Worm (Caenorhabditis elegans) whole organism, midembryonic: ENCODE results near the gene C56E10.3.

Source experiments
- T22C8.4 ChIP-seq: fragments of 200-800 bp; sonication (Bioruptor generic); IDR thresholded peaks from 2 replicates; pipeline ENCODE4 v1.3.6; 2022; ENCODE audit warnings: missing genetic modification characterization, missing compliant biosample characterization
- cog-1 ChIP-seq: sonication (generic microtip); optimal IDR thresholded peaks from 2 replicates; lab custom pipeline; 2016; ENCODE audit warnings: missing genetic modification characterization, missing compliant biosample characterization
- flt-1 ChIP-seq: fragments of 200-800 bp; sonication (Bioruptor generic); IDR thresholded peaks from 2 replicates; pipeline ENCODE4 v1.3.6; 2022; ENCODE audit warnings: missing genetic modification characterization, missing compliant biosample characterization
- klf-2 ChIP-seq: fragments of 200-800 bp; sonication (Bioruptor generic); conservative IDR thresholded peaks from 2 replicates; pipeline ENCODE4 v1.3.6; 2022; ENCODE audit warnings: missing genetic modification reagents, missing genetic modification characterization, missing compliant biosample characterization
- med-1 ChIP-seq: sonication (generic microtip); optimal IDR thresholded peaks from 2 replicates; lab custom pipeline; 2017; ENCODE audit warnings: missing genetic modification characterization, mild to moderate bottlenecking, missing compliant biosample characterization, antibody characterized with exemption, missing genetic modification reagents; ENCODE audit not compliant: insufficient read depth
- ref-1 ChIP-seq: fragments of 200-800 bp; sonication (Bioruptor generic); conservative IDR thresholded peaks from 2 replicates; pipeline ENCODE4 v1.3.6; 2022; ENCODE audit warnings: missing genetic modification reagents, missing genetic modification characterization, missing compliant biosample characterization
- tab-1 ChIP-seq: fragments of 200-800 bp; sonication (Bioruptor generic); IDR thresholded peaks from 2 replicates; pipeline ENCODE4 v1.3.6; 2022; ENCODE audit warnings: missing genetic modification characterization, missing compliant biosample characterization
- ztf-23 ChIP-seq: fragments of 200-800 bp; sonication (Bioruptor generic); IDR thresholded peaks from 2 replicates; pipeline ENCODE4 v1.3.6; 2022; ENCODE audit warnings: missing genetic modification reagents, missing genetic modification characterization, missing compliant biosample characterization
- ztf-29 ChIP-seq: fragments of 200-800 bp; sonication (Bioruptor generic); IDR thresholded peaks from 2 replicates; pipeline ENCODE4 v1.3.6; 2022; ENCODE audit warnings: missing genetic modification reagents, missing genetic modification characterization, missing compliant biosample characterization

Gene C56E10.3

ce11 chrX:6674333-6674919, 29.0 kb downstream of the C56E10.3 start, which contains the start of gene F38B6.4:
Gene F38B6.4 (plus strand): TSS chrX:6674869.
- TF ChIP-seq flt-1 (GFP tag; lab: Robert Waterston, UW) (no peak), T22C8.4 (GFP tag; lab: Robert Waterston, UW) (no peak), cog-1 (no peak), ztf-23 (GFP tag; lab: Robert Waterston, UW) (no peak), med-1 (GFP tag; lab: Kevin White, UChicago) (no peak), ref-1 (GFP tag; lab: Robert Waterston, UW) (no peak), tab-1 (GFP tag; lab: Robert Waterston, UW) (no peak)

- TF ChIP-seq ref-1 (GFP tag; lab: Robert Waterston, UW) (no peak), T22C8.4 (GFP tag; lab: Robert Waterston, UW) (no peak), tab-1 (GFP tag; lab: Robert Waterston, UW) (no peak), cog-1 (no peak), med-1 (GFP tag; lab: Kevin White, UChicago) (no peak), flt-1 (GFP tag; lab: Robert Waterston, UW) (no peak), ztf-29 (GFP tag; lab: Robert Waterston, UW) (no peak), klf-2 (GFP tag; lab: Robert Waterston, UW) (no peak), ztf-23 (GFP tag; lab: Robert Waterston, UW) (no peak)
Measured at ce11 chrX:6682683-6683082, 37.2 kb downstream of the C56E10.3 start, which contains the start of gene F38B6.8. Gene F38B6.8 (minus strand): TSS chrX:6682783.

ce11 chrX:6687345-6687744, 41.9 kb downstream of the C56E10.3 start:
- TF ChIP-seq ref-1 (GFP tag; lab: Robert Waterston, UW) (no peak), flt-1 (GFP tag; lab: Robert Waterston, UW) (no peak), klf-2 (GFP tag; lab: Robert Waterston, UW) (no peak)

- TF ChIP-seq tab-1 (GFP tag; lab: Robert Waterston, UW) (no peak), flt-1 (GFP tag; lab: Robert Waterston, UW) (no peak), med-1 (GFP tag; lab: Kevin White, UChicago) (no peak), cog-1 (no peak), ztf-23 (GFP tag; lab: Robert Waterston, UW) (no peak), T22C8.4 (GFP tag; lab: Robert Waterston, UW) (no peak), klf-2 (GFP tag; lab: Robert Waterston, UW) (no peak), ztf-29 (GFP tag; lab: Robert Waterston, UW) (no peak), ref-1 (GFP tag; lab: Robert Waterston, UW) (no peak)
Measured at ce11 chrX:6687756-6688155, 42.3 kb downstream of the C56E10.3 start.

- TF ChIP-seq med-1 (GFP tag; lab: Kevin White, UChicago): no peak
- TF ChIP-seq cog-1: peak; percentile 48
Measured at ce11 chrX:6688953-6689562, 43.6 kb downstream of the C56E10.3 start.

ce11 chrX:6689985-6690384, 44.5 kb downstream of the C56E10.3 start, which contains the start of gene F38B6.6:
Gene F38B6.6 (minus strand): TSS chrX:6690085.
- TF ChIP-seq ref-1 (GFP tag; lab: Robert Waterston, UW) (no peak), med-1 (GFP tag; lab: Kevin White, UChicago) (no peak), ztf-29 (GFP tag; lab: Robert Waterston, UW) (no peak), flt-1 (GFP tag; lab: Robert Waterston, UW) (no peak), ztf-23 (GFP tag; lab: Robert Waterston, UW) (no peak), cog-1 (no peak), tab-1 (GFP tag; lab: Robert Waterston, UW) (no peak), klf-2 (GFP tag; lab: Robert Waterston, UW) (no peak), T22C8.4 (GFP tag; lab: Robert Waterston, UW) (no peak)

ce11 chrX:6691653-6692052, 46.2 kb downstream of the C56E10.3 start:
- TF ChIP-seq klf-2 (GFP tag; lab: Robert Waterston, UW): no peak
- TF ChIP-seq ref-1 (GFP tag; lab: Robert Waterston, UW): no peak
- no peak for TF ChIP-seq tab-1 (GFP tag; lab: Robert Waterston, UW)
- no peak for TF ChIP-seq ztf-23 (GFP tag; lab: Robert Waterston, UW)
- no peak for TF ChIP-seq flt-1 (GFP tag; lab: Robert Waterston, UW)
- TF ChIP-seq cog-1: no peak
- TF ChIP-seq ztf-29 (GFP tag; lab: Robert Waterston, UW): no peak
- no peak for TF ChIP-seq med-1 (GFP tag; lab: Kevin White, UChicago)
- TF ChIP-seq T22C8.4 (GFP tag; lab: Robert Waterston, UW): no peak

- TF ChIP-seq flt-1 (GFP tag; lab: Robert Waterston, UW) (no peak), klf-2 (GFP tag; lab: Robert Waterston, UW) (no peak), ztf-23 (GFP tag; lab: Robert Waterston, UW) (no peak), med-1 (GFP tag; lab: Kevin White, UChicago) (no peak), cog-1 (no peak), ztf-29 (GFP tag; lab: Robert Waterston, UW) (no peak)
Measured at ce11 chrX:6692896-6693295, 47.4 kb downstream of the C56E10.3 start.

- TF ChIP-seq klf-2 (GFP tag; lab: Robert Waterston, UW): no peak
- no peak for TF ChIP-seq T22C8.4 (GFP tag; lab: Robert Waterston, UW)
- TF ChIP-seq ref-1 (GFP tag; lab: Robert Waterston, UW): no peak
- TF ChIP-seq med-1 (GFP tag; lab: Kevin White, UChicago): no peak
- no peak for TF ChIP-seq ztf-23 (GFP tag; lab: Robert Waterston, UW)
- TF ChIP-seq tab-1 (GFP tag; lab: Robert Waterston, UW): no peak
- TF ChIP-seq flt-1 (GFP tag; lab: Robert Waterston, UW): no peak
- TF ChIP-seq ztf-29 (GFP tag; lab: Robert Waterston, UW): no peak
- no peak for TF ChIP-seq cog-1
Measured at ce11 chrX:6693331-6693730, 47.9 kb downstream of the C56E10.3 start, which contains the start of gene F38B6.3. Gene F38B6.3 (plus strand): TSS chrX:6693631.
